Fruit fly (Drosophila melanogaster): ENCODE measurements around the gene Tmf.

The Tmf gene

dm6 chrX:6875773-6876172, 31.6 kb downstream of the Tmf start (continued):
- TF ChIP-seq stwl (tag; optimal IDR thresholded peaks at IDR 0.05) (peak; percentile 68), Sin3A (optimal IDR thresholded peaks at IDR 0.05) (no peak), B-H1 (GFP tag; IDR thresholded peaks at IDR 0.05) (no peak), CG12219 (GFP tag; optimal IDR thresholded peaks at IDR 0.05) (no peak), CG1024 (GFP tag; IDR thresholded peaks at IDR 0.05) (no peak), CG34224 (GFP tag; IDR thresholded peaks at IDR 0.05; ENCODE audit: partially characterized antibody) (no peak), CG30403 (GFP tag; optimal IDR thresholded peaks at IDR 0.05) (no peak), psq (GFP tag; optimal IDR thresholded peaks at IDR 0.05) (no peak), slou (GFP tag; optimal IDR thresholded peaks at IDR 0.05) (no peak), lov (optimal IDR thresholded peaks at IDR 0.05) (no peak), lov (GFP tag; IDR thresholded peaks at IDR 0.05) (no peak), knrl (GFP tag; IDR thresholded peaks at IDR 0.05; ENCODE audit: partially characterized antibody) (peak; percentile 50; the same call in 2 of the 3 replicates), nerfin-2 (GFP tag; IDR thresholded peaks at IDR 0.05; ENCODE audit: partially characterized antibody) (peak; percentile 23; the same call in 1 of the 2 replicates), CG12104 (GFP tag; optimal IDR thresholded peaks at IDR 0.05) (no peak), hbn (GFP tag; IDR thresholded peaks at IDR 0.05; ENCODE audit: partially characterized antibody) (peak; percentile 38; the same call in 1 of the 2 replicates), CG17385 (GFP tag; optimal IDR thresholded peaks at IDR 0.05) (peak; percentile 74), Elba2 (GFP tag; optimal IDR thresholded peaks at IDR 0.05) (no peak), tio (GFP tag; optimal IDR thresholded peaks at IDR 0.05) (no peak), GATAe (GFP tag; conservative IDR thresholded peaks at IDR 0.05) (no peak), CG11696 (GFP tag; IDR thresholded peaks at IDR 0.05) (no peak), B-H2 (GFP tag; optimal IDR thresholded peaks at IDR 0.05) (no peak), usp (GFP tag; optimal IDR thresholded peaks at IDR 0.05) (no peak), Mad (GFP tag; optimal IDR thresholded peaks at IDR 0.05) (no peak), dpn (GFP tag; optimal IDR thresholded peaks at IDR 0.05) (no peak), CG7963 (GFP tag; IDR thresholded peaks at IDR 0.05; ENCODE audit: partially characterized antibody) (peak; percentile 61; the same call in 1 of the 3 replicates), CG15514 (GFP tag; optimal IDR thresholded peaks at IDR 0.05) (no peak), NC2β (GFP tag; optimal IDR thresholded peaks at IDR 0.05) (no peak), pzg (GFP tag; optimal IDR thresholded peaks at IDR 0.05) (peak; percentile 14), al (GFP tag; IDR thresholded peaks at IDR 0.05) (no peak), CG10654 (GFP tag; optimal IDR thresholded peaks at IDR 0.05) (no peak), Hmx (GFP tag; optimal IDR thresholded peaks at IDR 0.05) (no peak), CG17829 (tag; optimal IDR thresholded peaks at IDR 0.05) (peak; percentile 7), NfI (GFP tag; optimal IDR thresholded peaks at IDR 0.05) (no peak), Mes4 (GFP tag; optimal IDR thresholded peaks at IDR 0.05) (no peak), CG18476 (GFP tag; optimal IDR thresholded peaks at IDR 0.05) (no peak), CG18262 (tag; optimal IDR thresholded peaks at IDR 0.05) (no peak), CoRest (tag; optimal IDR thresholded peaks at IDR 0.05) (no peak), slbo (GFP tag; IDR thresholded peaks at IDR 0.05) (no peak), Ets97D (GFP tag; optimal IDR thresholded peaks at IDR 0.05) (no peak), ewg (GFP tag; optimal IDR thresholded peaks at IDR 0.05) (no peak), hb (GFP tag; IDR thresholded peaks at IDR 0.05; ENCODE audit: partially characterized antibody) (peak; percentile 58; the same call in 1 of the 3 replicates), H2.0 (GFP tag; IDR thresholded peaks at IDR 0.05) (no peak), bbx (GFP tag; IDR thresholded peaks at IDR 0.05; ENCODE audit: partially characterized antibody) (peak; percentile 80), Doc3 (GFP tag; IDR thresholded peaks at IDR 0.05; ENCODE audit: partially characterized antibody) (peak; percentile 31; the same call in 1 of the 3 replicates), CG1233 (GFP tag; optimal IDR thresholded peaks at IDR 0.05) (no peak), CG16813 (GFP tag; IDR thresholded peaks at IDR 0.05; ENCODE audit: partially characterized antibody) (peak; percentile 53; the same call in 2 of the 3 replicates), tx (GFP tag; optimal IDR thresholded peaks at IDR 0.05) (no peak), lilli (GFP tag; optimal IDR thresholded peaks at IDR 0.05) (no peak), CG11695 (GFP tag; IDR thresholded peaks at IDR 0.05) (no peak), Dfd (GFP tag; optimal IDR thresholded peaks at IDR 0.05) (no peak), dati (GFP tag; IDR thresholded peaks at IDR 0.05) (no peak), HLH54F (GFP tag; optimal IDR thresholded peaks at IDR 0.05) (no peak)

Data from whole organism, embryonic.